Fruit fly (Drosophila melanogaster) whole organism, prepupa: Measurements from ENCODE around the gene CG7695.

Experiments used
- CG10631 ChIP-seq: fragments of 200-800 bp; sonication (Bioruptor generic); optimal IDR thresholded peaks from 2 replicates; lab custom pipeline; 2016; ENCODE audit warnings: missing biosample characterization, missing genetic modification characterization
- CG10669 ChIP-seq: fragments of 200-800 bp; sonication (Bioruptor generic); optimal IDR thresholded peaks from 3 replicates; lab custom pipeline; 2018; ENCODE audit warnings: missing biosample characterization, mild to moderate bottlenecking, missing genetic modification characterization, moderate library complexity
- CG11762 ChIP-seq: fragments of 200-800 bp; sonication (Bioruptor generic); optimal IDR thresholded peaks from 3 replicates; lab custom pipeline; 2016; ENCODE audit warnings: missing biosample characterization, missing genetic modification characterization; ENCODE audit not compliant: insufficient read depth
- CG15336 ChIP-seq: fragments of 200-800 bp; sonication (Bioruptor generic); IDR thresholded peaks from 2 replicates; pipeline ENCODE4 v1.3.6; 2022; ENCODE audit warnings: missing biosample characterization, missing genetic modification characterization
- CG1621 ChIP-seq: fragments of 200-800 bp; sonication (Bioruptor generic); optimal IDR thresholded peaks from 3 replicates; lab custom pipeline; 2018; ENCODE audit warnings: missing biosample characterization, mild to moderate bottlenecking, missing genetic modification characterization
- CG16779 ChIP-seq: fragments of 200-800 bp; sonication (Bioruptor generic); optimal IDR thresholded peaks from 3 replicates; lab custom pipeline; 2017; ENCODE audit warnings: missing biosample characterization, mild to moderate bottlenecking, missing genetic modification characterization
- CG31627 ChIP-seq: fragments of 200-800 bp; sonication (Bioruptor generic); optimal IDR thresholded peaks from 3 replicates; lab custom pipeline; 2016; ENCODE audit warnings: missing biosample characterization, missing genetic modification characterization
- CG34406 ChIP-seq: fragments of 200-800 bp; sonication (Bioruptor generic); optimal IDR thresholded peaks from 3 replicates; lab custom pipeline; 2016; ENCODE audit warnings: missing biosample characterization, missing genetic modification characterization
- CG3919 ChIP-seq: fragments of 200-800 bp; sonication (Bioruptor generic); optimal IDR thresholded peaks from 3 replicates; lab custom pipeline; 2016; ENCODE audit warnings: missing biosample characterization, missing genetic modification characterization
- CG4318 ChIP-seq: fragments of 200-800 bp; sonication (Bioruptor generic); optimal IDR thresholded peaks from 3 replicates; lab custom pipeline; 2017; ENCODE audit warnings: missing biosample characterization, mild to moderate bottlenecking, missing genetic modification characterization
- CG6163 ChIP-seq: fragments of 200-800 bp; sonication (Bioruptor generic); IDR thresholded peaks from 3 replicates; pipeline ENCODE4 v1.3.6; 2022; ENCODE audit warnings: missing biosample characterization, missing genetic modification characterization
- CG6276 ChIP-seq: fragments of 200-800 bp; sonication (Bioruptor generic); optimal IDR thresholded peaks from 2 replicates; lab custom pipeline; 2017; ENCODE audit warnings: missing biosample characterization, mild to moderate bottlenecking, missing genetic modification characterization
- CG6792 ChIP-seq: fragments of 200-800 bp; sonication (Bioruptor generic); optimal IDR thresholded peaks from 3 replicates; lab custom pipeline; 2016; ENCODE audit warnings: missing biosample characterization, missing genetic modification characterization
- CG6808 ChIP-seq: fragments of 200-800 bp; sonication (Bioruptor generic); optimal IDR thresholded peaks from 3 replicates; lab custom pipeline; 2017; ENCODE audit warnings: missing biosample characterization, missing genetic modification characterization, mild to moderate bottlenecking, moderate library complexity, missing genetic modification reagents
- CG6854 ChIP-seq: fragments of 200-800 bp; sonication (Bioruptor generic); optimal IDR thresholded peaks from 2 replicates; lab custom pipeline; 2017; ENCODE audit warnings: missing biosample characterization, mild to moderate bottlenecking, missing genetic modification characterization
- CG7368 ChIP-seq: fragments of 200-800 bp; sonication (Bioruptor generic); optimal IDR thresholded peaks from 3 replicates; lab custom pipeline; 2016; ENCODE audit warnings: missing biosample characterization, missing genetic modification characterization
- CG8319 ChIP-seq: fragments of 200-800 bp; sonication (Bioruptor generic); optimal IDR thresholded peaks from 3 replicates; lab custom pipeline; 2016; ENCODE audit warnings: missing biosample characterization, missing genetic modification characterization
- CG8632 ChIP-seq: fragments of 200-800 bp; sonication (Bioruptor generic); optimal IDR thresholded peaks from 3 replicates; lab custom pipeline; 2016; ENCODE audit warnings: missing biosample characterization, missing genetic modification characterization
- CG9139 ChIP-seq: fragments of 200-800 bp; sonication (Bioruptor generic); optimal IDR thresholded peaks from 3 replicates; lab custom pipeline; 2017; ENCODE audit warnings: missing biosample characterization, mild to moderate bottlenecking, missing genetic modification characterization
- Eip78C ChIP-seq: fragments of 200-800 bp; sonication (Bioruptor generic); peaks from one replicate; lab custom pipeline; 2016; ENCODE audit warnings: missing biosample characterization, missing genetic modification characterization
- Eip93F ChIP-seq: fragments of 200-800 bp; sonication (Bioruptor generic); optimal IDR thresholded peaks from 2 replicates; lab custom pipeline; 2016; ENCODE audit warnings: missing biosample characterization, mild to moderate bottlenecking, missing genetic modification characterization
- Ets21C ChIP-seq: fragments of 200-800 bp; sonication (Bioruptor generic); optimal IDR thresholded peaks from 3 replicates; lab custom pipeline; 2016; ENCODE audit warnings: missing biosample characterization, missing genetic modification characterization
- Ets96B ChIP-seq: fragments of 200-800 bp; optimal IDR thresholded peaks from 2 replicates; lab custom pipeline; 2019; ENCODE audit warnings: missing biosample characterization, mild to moderate bottlenecking, missing genetic modification characterization, moderate library complexity
- Gug ChIP-seq: fragments of 200-800 bp; sonication (Bioruptor generic); IDR thresholded peaks from 2 replicates; pipeline ENCODE4 v1.3.6; 2022; ENCODE audit warnings: missing biosample characterization, missing genetic modification characterization
- Hr39 ChIP-seq: fragments of 200-800 bp; sonication (Bioruptor generic); optimal IDR thresholded peaks from 2 replicates; lab custom pipeline; 2016; ENCODE audit warnings: missing biosample characterization, missing genetic modification characterization
- Hr4 ChIP-seq: fragments of 200-800 bp; sonication (Bioruptor generic); optimal IDR thresholded peaks from 3 replicates; lab custom pipeline; 2016; ENCODE audit warnings: missing biosample characterization, missing genetic modification characterization
- Met ChIP-seq: fragments of 200-800 bp; sonication (Bioruptor generic); optimal IDR thresholded peaks from 3 replicates; lab custom pipeline; 2016; ENCODE audit warnings: missing biosample characterization, missing genetic modification characterization
- Smox ChIP-seq: fragments of 200-800 bp; sonication (Bioruptor generic); optimal IDR thresholded peaks from 3 replicates; lab custom pipeline; 2016; ENCODE audit warnings: missing biosample characterization, missing genetic modification characterization
- Sox102F ChIP-seq: fragments of 200-800 bp; sonication (Bioruptor generic); optimal IDR thresholded peaks from 2 replicates; lab custom pipeline; 2016; ENCODE audit warnings: missing biosample characterization, mild to moderate bottlenecking, missing genetic modification characterization
- Sox14 ChIP-seq: fragments of 200-800 bp; sonication (Bioruptor generic); optimal IDR thresholded peaks from 3 replicates; lab custom pipeline; 2016; ENCODE audit warnings: missing biosample characterization, missing genetic modification characterization
- Sox15 ChIP-seq: fragments of 200-800 bp; sonication (Bioruptor generic); optimal IDR thresholded peaks from 3 replicates; lab custom pipeline; 2016; ENCODE audit warnings: missing biosample characterization, missing genetic modification characterization
- achi ChIP-seq: fragments of 200-800 bp; sonication (Bioruptor generic); optimal IDR thresholded peaks from 3 replicates; lab custom pipeline; 2016; ENCODE audit warnings: missing biosample characterization, missing genetic modification characterization
- acj6 ChIP-seq: fragments of 200-800 bp; sonication (Bioruptor generic); optimal IDR thresholded peaks from 3 replicates; lab custom pipeline; 2016; ENCODE audit warnings: missing biosample characterization, missing genetic modification characterization
- cyc ChIP-seq: fragments of 200-800 bp; sonication (Bioruptor generic); optimal IDR thresholded peaks from 3 replicates; lab custom pipeline; 2016; ENCODE audit warnings: missing biosample characterization, missing genetic modification characterization
- eg ChIP-seq: fragments of 200-800 bp; sonication (Bioruptor generic); IDR thresholded peaks from 3 replicates; pipeline ENCODE4 v1.3.6; 2022; ENCODE audit warnings: missing biosample characterization, missing genetic modification characterization
- fd85E ChIP-seq: fragments of 200-800 bp; sonication (Bioruptor generic); optimal IDR thresholded peaks from 3 replicates; lab custom pipeline; 2016; ENCODE audit warnings: missing biosample characterization, missing genetic modification characterization
- fkh ChIP-seq: fragments of 200-800 bp; sonication (Bioruptor generic); optimal IDR thresholded peaks from 3 replicates; lab custom pipeline; 2017; ENCODE audit warnings: missing biosample characterization, mild to moderate bottlenecking, missing genetic modification characterization, moderate library complexity
- lz ChIP-seq: fragments of 200-800 bp; sonication (Bioruptor generic); optimal IDR thresholded peaks from 3 replicates; lab custom pipeline; 2016; ENCODE audit warnings: missing biosample characterization, missing genetic modification characterization
- net ChIP-seq: fragments of 200-800 bp; sonication (Bioruptor generic); optimal IDR thresholded peaks from 3 replicates; lab custom pipeline; 2016; ENCODE audit warnings: missing biosample characterization, missing genetic modification characterization
- pdm3 ChIP-seq: fragments of 200-800 bp; sonication (Bioruptor generic); optimal IDR thresholded peaks from 3 replicates; lab custom pipeline; 2016; ENCODE audit warnings: missing biosample characterization, missing genetic modification characterization
- salr ChIP-seq, 2 experiments: fragments of 200-800 bp; sonication (Bioruptor generic); optimal IDR thresholded peaks; 3 replicates each; lab custom pipeline; 2016 to 2018; ENCODE audit warnings: missing biosample characterization in 2 of 2, missing genetic modification characterization in 2 of 2, mild to moderate bottlenecking in 1 of 2
- svp ChIP-seq: fragments of 200-800 bp; sonication (Bioruptor generic); peaks from one replicate; lab custom pipeline; 2016; ENCODE audit warnings: missing biosample characterization, missing genetic modification characterization
- topi ChIP-seq: fragments of 200-800 bp; sonication (Bioruptor generic); optimal IDR thresholded peaks from 3 replicates; lab custom pipeline; 2016; ENCODE audit warnings: missing biosample characterization, missing genetic modification characterization
- vri ChIP-seq: fragments of 200-800 bp; sonication (Bioruptor generic); optimal IDR thresholded peaks from 3 replicates; lab custom pipeline; 2016; ENCODE audit warnings: missing biosample characterization, mild to moderate bottlenecking, missing genetic modification characterization

CG7695 gene

DNA sequence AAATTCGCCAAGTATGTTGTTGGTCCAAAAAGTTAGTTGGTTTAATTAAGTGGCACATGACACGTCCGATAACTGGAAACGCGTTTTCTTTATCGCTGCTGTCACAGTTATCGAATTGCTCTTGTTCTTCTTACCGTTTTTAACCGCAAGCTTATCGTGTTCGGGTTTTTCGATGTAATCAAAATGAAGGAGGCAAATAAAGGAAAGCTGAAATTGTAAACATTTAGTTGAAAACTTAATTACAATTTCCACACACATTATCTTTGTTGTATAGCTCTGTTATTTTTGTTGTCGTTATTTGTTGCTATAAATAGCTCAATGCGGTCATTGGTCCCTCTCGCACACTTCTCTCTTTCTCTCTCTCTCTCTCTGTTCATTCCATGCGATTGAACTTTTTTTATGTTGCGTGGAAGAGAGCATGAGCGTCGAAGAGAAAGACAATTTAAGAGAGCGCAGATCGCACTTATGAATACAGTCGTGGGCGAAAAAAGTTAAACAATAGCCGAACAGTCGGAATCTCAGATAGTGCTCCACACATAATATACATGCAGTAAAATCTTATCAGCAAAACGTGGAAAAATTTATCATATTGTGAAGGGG, 32.0 kb downstream of the CG7695 start:
- TF ChIP-seq Sox15 (GFP tag; lab: Kevin White, UChicago) = peak; percentile 11
- peak; percentile 56 for TF ChIP-seq fkh (GFP tag; lab: Kevin White, UChicago)
- peak; percentile 68 for TF ChIP-seq CG15336 (GFP tag; lab: Robert Waterston, UW)
- TF ChIP-seq vri (GFP tag; lab: Kevin White, UChicago) = peak; percentile 44
- TF ChIP-seq Met (GFP tag; lab: Kevin White, UChicago) = peak; percentile 53
- TF ChIP-seq CG31627 (GFP tag; lab: Kevin White, UChicago) = peak; percentile 34
- TF ChIP-seq CG8319 (GFP tag; lab: Kevin White, UChicago) = no peak
- TF ChIP-seq Hr39 (GFP tag; lab: Kevin White, UChicago) = peak; percentile 45
- peak; percentile 22 for TF ChIP-seq lz (GFP tag; lab: Kevin White, UChicago)
- TF ChIP-seq net (GFP tag; lab: Kevin White, UChicago) = peak; percentile 53
- TF ChIP-seq Ets21C (GFP tag; lab: Kevin White, UChicago) = peak; percentile 19
- peak; percentile 24 for TF ChIP-seq Sox14
- TF ChIP-seq pdm3 (GFP tag; lab: Kevin White, UChicago) = peak; percentile 26
- TF ChIP-seq CG10669 (GFP tag; lab: Kevin White, UChicago) = no peak
- TF ChIP-seq topi (GFP tag; lab: Kevin White, UChicago) = peak; percentile 35
- TF ChIP-seq CG6854 (GFP tag; lab: Kevin White, UChicago) = peak; percentile 10
- TF ChIP-seq CG6163 = peak; percentile 42; the same call in 2 of the 3 replicates
- peak; percentile 23 for TF ChIP-seq CG34406 (GFP tag; lab: Kevin White, UChicago)
- peak; percentile 13 for TF ChIP-seq CG7368 (GFP tag; lab: Kevin White, UChicago)
- TF ChIP-seq cyc (GFP tag; lab: Kevin White, UChicago) = no peak
- no peak for TF ChIP-seq Eip93F (GFP tag; lab: Kevin White, UChicago)
- no peak for TF ChIP-seq CG6276 (GFP tag; lab: Kevin White, UChicago)
- peak; percentile 38 for TF ChIP-seq CG3919 (GFP tag; lab: Kevin White, UChicago)
- peak; percentile 61; the same call in 2 of the 3 replicates for TF ChIP-seq eg (GFP tag; lab: Robert Waterston, UW)
- TF ChIP-seq CG8632 = no peak
- peak; percentile 37 for TF ChIP-seq achi (GFP tag; lab: Kevin White, UChicago)
- peak; percentile 39 for TF ChIP-seq Smox (GFP tag; lab: Kevin White, UChicago)
- TF ChIP-seq Hr4 (GFP tag; lab: Kevin White, UChicago) = peak; percentile 29
- TF ChIP-seq CG6792 (GFP tag; lab: Kevin White, UChicago) = peak; percentile 15
- no peak for TF ChIP-seq fd85E
- TF ChIP-seq acj6 (GFP tag; lab: Kevin White, UChicago) = peak; percentile 24
- TF ChIP-seq CG16779 (tag; lab: Kevin White, UChicago) = peak; percentile 39

DNA sequence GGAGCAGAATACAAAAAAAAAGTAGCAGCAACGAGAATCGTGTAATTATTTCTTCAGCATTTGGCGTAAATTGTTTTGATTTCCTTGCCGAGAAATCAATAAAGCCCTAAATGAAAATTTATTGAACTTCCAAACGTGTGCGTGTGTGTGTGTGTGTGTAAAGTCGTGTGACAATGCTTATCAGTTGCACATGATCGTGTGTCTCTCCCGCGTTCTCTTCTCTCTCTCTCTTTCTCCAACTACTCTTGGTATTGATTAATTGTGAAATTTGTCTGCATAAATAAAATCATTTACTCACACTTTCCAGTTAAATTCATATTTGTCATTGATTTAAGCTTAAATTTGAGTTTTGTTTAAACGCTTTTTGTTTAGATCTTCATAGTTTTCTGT, 32.8 kb downstream of the CG7695 start:
- no peak for TF ChIP-seq CG4318 (GFP tag; lab: Kevin White, UChicago)
- no peak for TF ChIP-seq Hr39 (GFP tag; lab: Kevin White, UChicago)
- no peak for TF ChIP-seq fkh (GFP tag; lab: Kevin White, UChicago)
- no peak for TF ChIP-seq net (GFP tag; lab: Kevin White, UChicago)
- no peak for TF ChIP-seq Ets96B
- no peak for TF ChIP-seq Ets21C (GFP tag; lab: Kevin White, UChicago)
- no peak for TF ChIP-seq CG9139 (GFP tag; lab: Kevin White, UChicago)

DNA sequence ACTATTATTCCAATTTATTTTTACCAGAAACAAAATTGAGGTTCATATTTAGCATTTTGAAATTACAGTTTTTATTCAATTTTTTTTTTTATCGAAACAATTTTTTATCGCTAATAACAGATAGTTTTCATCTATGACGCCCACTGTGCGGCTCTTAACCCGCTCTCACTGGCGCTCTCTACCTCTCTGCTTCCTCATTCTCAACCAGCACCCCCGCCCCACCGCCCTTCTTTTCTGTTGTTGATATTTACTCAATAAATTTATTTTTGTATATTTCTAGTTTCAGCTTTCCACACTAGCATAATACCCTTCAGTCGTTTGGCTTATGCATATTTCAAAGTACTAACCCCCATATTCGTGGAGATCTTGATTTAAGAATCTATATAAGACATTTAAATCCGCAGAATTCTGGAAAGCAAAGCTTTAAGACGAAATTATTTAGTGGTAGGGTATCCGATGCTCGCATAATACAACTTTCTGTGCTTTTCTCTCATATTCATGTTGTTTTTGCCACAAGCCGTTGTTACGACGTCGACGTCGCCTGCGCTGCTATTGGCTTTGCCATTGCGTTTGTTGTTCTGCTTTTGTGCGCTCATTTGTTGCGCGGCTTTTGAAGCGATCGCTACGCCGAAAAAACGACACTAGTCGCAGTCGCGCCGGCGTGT, 33.3 kb downstream of the CG7695 start:
- peak; percentile 96 for TF ChIP-seq Eip78C
- peak; percentile 87 for TF ChIP-seq Gug (GFP tag; lab: Robert Waterston, UW)
- TF ChIP-seq CG34406 (GFP tag; lab: Kevin White, UChicago) = peak; percentile 84
- TF ChIP-seq CG1621 (tag; lab: Kevin White, UChicago) = peak; percentile 88
- peak; percentile 82 for TF ChIP-seq Sox15 (GFP tag; lab: Kevin White, UChicago)
- TF ChIP-seq net (GFP tag; lab: Kevin White, UChicago) = peak; percentile 94
- peak; percentile 89 for TF ChIP-seq svp (GFP tag; lab: Kevin White, UChicago)
- TF ChIP-seq Hr4 (GFP tag; lab: Kevin White, UChicago) = peak; percentile 93
- no peak for TF ChIP-seq CG6854 (GFP tag; lab: Kevin White, UChicago)
- TF ChIP-seq Sox14 = peak; percentile 91
- peak; percentile 100 for TF ChIP-seq fkh (GFP tag; lab: Kevin White, UChicago)
- TF ChIP-seq vri (GFP tag; lab: Kevin White, UChicago) = peak; percentile 72
- TF ChIP-seq CG3919 (GFP tag; lab: Kevin White, UChicago) = peak; percentile 94
- TF ChIP-seq CG6808 (GFP tag; lab: Kevin White, UChicago) = peak; percentile 85
- peak; percentile 76 for TF ChIP-seq Smox (GFP tag; lab: Kevin White, UChicago)
- peak; percentile 74 for TF ChIP-seq CG11762 (GFP tag; lab: Kevin White, UChicago)
- TF ChIP-seq CG8319 (GFP tag; lab: Kevin White, UChicago) = peak; percentile 82
- TF ChIP-seq CG10631 (GFP tag; lab: Kevin White, UChicago) = peak; percentile 89
- TF ChIP-seq salr (GFP tag; optimal IDR thresholded peaks at IDR 0.05; lab: Kevin White, UChicago) = peak; percentile 86 to 90
- TF ChIP-seq cyc (GFP tag; lab: Kevin White, UChicago) = peak; percentile 85
- TF ChIP-seq Sox102F = peak; percentile 84
